Worm (Caenorhabditis elegans): ENCODE measurements around the gene ilys-3.
A peak's percentile ranks its signal among the peaks of the same experiment; 100 is the strongest.

ce11 chrIV:2495118-2495785, 31.0 kb downstream of the ilys-3 start, which contains the start of the genes ccdc-12 and Y69A2AR.18:
- no peak for TF ChIP-seq nhr-76 (tag; optimal IDR thresholded peaks at IDR 0.05)
- no peak for TF ChIP-seq snpc-4 (tag; optimal IDR thresholded peaks at IDR 0.05)
- peak; percentile 34 for TF ChIP-seq pha-4 (tag; optimal IDR thresholded peaks at IDR 0.05)
- no peak for TF ChIP-seq unc-62 (GFP tag; optimal IDR thresholded peaks at IDR 0.05)
- TF ChIP-seq ztf-11 (tag; optimal IDR thresholded peaks at IDR 0.05): no peak
- no peak for TF ChIP-seq sem-2 (GFP tag; optimal IDR thresholded peaks at IDR 0.05)
- TF ChIP-seq nhr-12 (tag; optimal IDR thresholded peaks at IDR 0.05): no peak
- no peak for TF ChIP-seq unc-39 (tag; optimal IDR thresholded peaks at IDR 0.05)
- TF ChIP-seq elt-3 (tag; optimal IDR thresholded peaks at IDR 0.05): no peak
- no peak for TF ChIP-seq nhr-28 (tag; optimal IDR thresholded peaks at IDR 0.05)
- TF ChIP-seq mls-2 (tag; optimal IDR thresholded peaks at IDR 0.05): no peak
- no peak for TF ChIP-seq nhr-237 (tag; optimal IDR thresholded peaks at IDR 0.05)
